In genomic region chr3R:14060399-14060798, dm6 we compare ENCODE assay signal across 2 fruit fly cellular contexts.
A peak's percentile ranks its signal among the peaks of the same experiment; 100 is the strongest.
TF ChIP-seq lines count a peak whose summit lies in the region.

No protein-coding gene starts in this region.

- TF ChIP-seq CTCF in whole organism, embryonic (GFP tag; optimal IDR thresholded peaks at IDR 0.05; lab: Kevin White, UChicago): no peak

TF ChIP-seq in whole organism, embryonic, 481 proteins besides CTCF, POLR2A, EP300 and RAD21 (continues in another document):
- 0 out of 3 replicates have a peak, but pooled peaks have one; percentile 22 for TF ChIP-seq ci (GFP tag; IDR thresholded peaks at IDR 0.05; lab: Robert Waterston, UW)
- TF ChIP-seq C15 (GFP tag; IDR thresholded peaks at IDR 0.05; lab: Robert Waterston, UW): no peak
- TF ChIP-seq sug (tag; optimal IDR thresholded peaks at IDR 0.05; lab: Kevin White, UChicago): peak; percentile 12
- TF ChIP-seq Hr78 (GFP tag; optimal IDR thresholded peaks at IDR 0.05; lab: Kevin White, UChicago): peak in 1 of 2 experiments; percentile 84
- no peak for TF ChIP-seq esg (GFP tag; conservative IDR thresholded peaks at IDR 0.05; lab: Robert Waterston, UW)
- TF ChIP-seq CG6654 (GFP tag; optimal IDR thresholded peaks at IDR 0.05; lab: Kevin White, UChicago): no peak
- no peak for TF ChIP-seq CG6813 (GFP tag; optimal IDR thresholded peaks at IDR 0.05; lab: Kevin White, UChicago)
- TF ChIP-seq CG9215 (GFP tag; IDR thresholded peaks at IDR 0.05; lab: Robert Waterston, UW): no peak
- TF ChIP-seq Pdp1 (GFP tag; optimal IDR thresholded peaks at IDR 0.05; lab: Kevin White, UChicago): no peak
- TF ChIP-seq Xbp1 (GFP tag; optimal IDR thresholded peaks at IDR 0.05; lab: Kevin White, UChicago): no peak
- TF ChIP-seq nmo (GFP tag; optimal IDR thresholded peaks at IDR 0.05; lab: Kevin White, UChicago): no peak
- TF ChIP-seq dpn (GFP tag; optimal IDR thresholded peaks at IDR 0.05; lab: Kevin White, UChicago): no peak
- 0 out of 3 replicates have a peak, but pooled peaks have one; percentile 29 for TF ChIP-seq CG6791 (GFP tag; IDR thresholded peaks at IDR 0.05; lab: Robert Waterston, UW; ENCODE audit: partially characterized antibody)
- no peak for TF ChIP-seq vvl (GFP tag; IDR thresholded peaks at IDR 0.05; lab: Robert Waterston, UW)
- TF ChIP-seq CG12236 (GFP tag; optimal IDR thresholded peaks at IDR 0.05; lab: Kevin White, UChicago): no peak
- no peak for TF ChIP-seq croc (GFP tag; conservative IDR thresholded peaks at IDR 0.05; lab: Robert Waterston, UW)
- no peak for TF ChIP-seq CG3995 (GFP tag; optimal IDR thresholded peaks at IDR 0.05; lab: Kevin White, UChicago)
- no peak for TF ChIP-seq cwo (GFP tag; optimal IDR thresholded peaks at IDR 0.05; lab: Kevin White, UChicago)
- TF ChIP-seq CG34422 (GFP tag; IDR thresholded peaks at IDR 0.05; lab: Robert Waterston, UW): no peak
- TF ChIP-seq psq (GFP tag; optimal IDR thresholded peaks at IDR 0.05; lab: Kevin White, UChicago): no peak
- TF ChIP-seq otp (GFP tag; IDR thresholded peaks at IDR 0.05; lab: Robert Waterston, UW): no peak
- no peak for TF ChIP-seq tio (GFP tag; optimal IDR thresholded peaks at IDR 0.05; lab: Kevin White, UChicago)
- no peak for TF ChIP-seq Ptx1 (GFP tag; IDR thresholded peaks at IDR 0.05; lab: Robert Waterston, UW)
- TF ChIP-seq zfh1 (GFP tag; IDR thresholded peaks at IDR 0.05; lab: Robert Waterston, UW): no peak
- TF ChIP-seq tap (tag; optimal IDR thresholded peaks at IDR 0.05; lab: Kevin White, UChicago): no peak
- no peak for TF ChIP-seq CG5953 (GFP tag; IDR thresholded peaks at IDR 0.05; lab: Robert Waterston, UW)
- peak; percentile 20; the same call in 1 of the 2 replicates for TF ChIP-seq sens-2 (GFP tag; IDR thresholded peaks at IDR 0.05; lab: Robert Waterston, UW)
- TF ChIP-seq trh (GFP tag; optimal IDR thresholded peaks at IDR 0.05; lab: Kevin White, UChicago): no peak
- no peak for TF ChIP-seq nerfin-2 (GFP tag; IDR thresholded peaks at IDR 0.05; lab: Robert Waterston, UW; ENCODE audit: partially characterized antibody)
- no peak for TF ChIP-seq sob (GFP tag; IDR thresholded peaks at IDR 0.05; lab: Robert Waterston, UW)
- TF ChIP-seq CG33213 (GFP tag; optimal IDR thresholded peaks at IDR 0.05; lab: Kevin White, UChicago): no peak
- no peak for TF ChIP-seq CG11085 (GFP tag; IDR thresholded peaks at IDR 0.05; lab: Robert Waterston, UW)
- no peak for TF ChIP-seq Dip3 (GFP tag; optimal IDR thresholded peaks at IDR 0.05; lab: Kevin White, UChicago)
- no peak for TF ChIP-seq CG7839 (tag; optimal IDR thresholded peaks at IDR 0.05; lab: Kevin White, UChicago)
- TF ChIP-seq Taf1 (GFP tag; IDR thresholded peaks at IDR 0.05; lab: Robert Waterston, UW): no peak
- no peak for TF ChIP-seq CG3847 (GFP tag; IDR thresholded peaks at IDR 0.05; lab: Robert Waterston, UW)
- TF ChIP-seq Ada2b (GFP tag; IDR thresholded peaks at IDR 0.05; lab: Robert Waterston, UW): no peak
- TF ChIP-seq Sox102F (GFP tag; optimal IDR thresholded peaks at IDR 0.05; lab: Kevin White, UChicago): no peak
- no peak for TF ChIP-seq al (GFP tag; IDR thresholded peaks at IDR 0.05; lab: Robert Waterston, UW)
- TF ChIP-seq toy (GFP tag; IDR thresholded peaks at IDR 0.05; lab: Robert Waterston, UW): no peak
- peak; percentile 6 for TF ChIP-seq CG9727 (GFP tag; optimal IDR thresholded peaks at IDR 0.05; lab: Kevin White, UChicago)
- TF ChIP-seq NfI (GFP tag; optimal IDR thresholded peaks at IDR 0.05; lab: Kevin White, UChicago): no peak
- TF ChIP-seq CG2199 (GFP tag; IDR thresholded peaks at IDR 0.05; lab: Robert Waterston, UW): peak; percentile 75; the same call in 1 of the 3 replicates
- peak; percentile 56; the same call in 1 of the 2 replicates for TF ChIP-seq crol (GFP tag; IDR thresholded peaks at IDR 0.05; lab: Robert Waterston, UW)
- TF ChIP-seq Jarid2 (GFP tag; optimal IDR thresholded peaks at IDR 0.05; lab: Kevin White, UChicago): no peak
- no peak for TF ChIP-seq CG6175 (GFP tag; IDR thresholded peaks at IDR 0.05; lab: Robert Waterston, UW)
- no peak for TF ChIP-seq NK7.1 (GFP tag; optimal IDR thresholded peaks at IDR 0.05; lab: Kevin White, UChicago)

TF ChIP-seq in whole organism, prepupa, 60 proteins besides CTCF, POLR2A, EP300 and RAD21:
- TF ChIP-seq CG6808 (GFP tag; optimal IDR thresholded peaks at IDR 0.05; lab: Kevin White, UChicago): no peak
- TF ChIP-seq CG32006 (GFP tag; optimal IDR thresholded peaks at IDR 0.05; lab: Kevin White, UChicago): no peak
- no peak for TF ChIP-seq spab (GFP tag; optimal IDR thresholded peaks at IDR 0.05; lab: Kevin White, UChicago)
- TF ChIP-seq svp (GFP tag; lab: Kevin White, UChicago): peak; percentile 86
- TF ChIP-seq CG3919 (GFP tag; optimal IDR thresholded peaks at IDR 0.05; lab: Kevin White, UChicago): no peak
- peak; percentile 9 for TF ChIP-seq vri (GFP tag; optimal IDR thresholded peaks at IDR 0.05; lab: Kevin White, UChicago)
